Worm (Caenorhabditis elegans): Measurements from ENCODE around the gene F10E9.4.

DNA sequence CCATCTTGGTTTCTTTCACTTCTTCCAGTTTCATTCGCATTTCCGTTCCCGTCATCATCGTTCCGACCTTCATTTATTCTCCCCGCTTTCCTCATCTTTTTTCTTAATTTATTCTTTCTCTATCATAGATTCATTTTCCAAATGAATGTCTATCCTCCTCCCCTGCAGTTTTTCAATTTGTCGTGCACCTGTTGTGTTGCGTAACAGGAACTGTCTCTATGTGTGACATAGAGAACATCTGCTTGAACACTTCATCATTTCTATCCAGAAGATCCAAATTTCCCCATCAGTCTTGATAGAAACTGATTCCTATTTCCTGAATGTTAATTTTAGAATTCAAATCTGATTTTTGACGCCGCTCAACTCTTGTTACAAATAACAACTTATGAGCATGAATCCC is 24.8 kb upstream of the F10E9.4 start:
- no peak for TF ChIP-seq lsy-2 (tag; optimal IDR thresholded peaks at IDR 0.05)
- peak; percentile 3 for TF ChIP-seq unc-86 (tag; optimal IDR thresholded peaks at IDR 0.05)
- no peak for TF ChIP-seq lin-35 (GFP tag; optimal IDR thresholded peaks at IDR 0.05)
- TF ChIP-seq aly-2 (tag; optimal IDR thresholded peaks at IDR 0.05) = no peak
- TF ChIP-seq F16B12.6 (tag; optimal IDR thresholded peaks at IDR 0.05) = no peak
- TF ChIP-seq elt-3 (tag; optimal IDR thresholded peaks at IDR 0.05) = no peak
- TF ChIP-seq nhr-19 (GFP tag; conservative IDR thresholded peaks at IDR 0.05) = no peak
- TF ChIP-seq blmp-1 (tag; optimal IDR thresholded peaks at IDR 0.05) = no peak
